Worm (Caenorhabditis elegans): Measurements from ENCODE around the gene C46E10.3.

C46E10.3 gene

DNA sequence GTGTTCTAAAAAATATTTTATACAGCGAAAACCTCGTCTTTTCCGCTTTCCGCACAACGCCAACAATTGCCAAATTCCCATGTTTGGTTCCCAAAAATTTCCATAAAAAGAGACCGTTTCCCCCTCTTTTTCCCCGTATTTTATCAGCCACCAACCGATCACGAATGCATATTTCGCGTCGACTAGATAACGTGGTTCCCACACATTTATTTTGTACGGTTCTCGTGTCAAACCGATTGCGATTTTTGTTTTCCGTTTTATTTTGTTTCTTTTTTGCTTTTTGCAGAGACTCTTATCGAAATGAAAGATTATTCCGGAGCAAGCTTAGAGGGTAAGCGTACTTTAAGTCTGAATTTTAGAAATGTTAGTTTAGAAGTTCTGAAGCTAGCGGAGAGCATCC is at the start of gene C46E10.3:
Gene C46E10.3 (plus strand): TSS at position 301 of the 400 bp plus-strand sequence.
- TF ChIP-seq zip-8 (tag; optimal IDR thresholded peaks at IDR 0.05): no peak
- TF ChIP-seq drap-1 (GFP tag; optimal IDR thresholded peaks at IDR 0.05): no peak
- TF ChIP-seq ceh-39 (tag; optimal IDR thresholded peaks at IDR 0.05): no peak
- TF ChIP-seq sptf-1 (tag; optimal IDR thresholded peaks at IDR 0.05): no peak
- TF ChIP-seq pha-4 (tag; optimal IDR thresholded peaks at IDR 0.05): no peak
- TF ChIP-seq mls-2 (tag; optimal IDR thresholded peaks at IDR 0.05): no peak
- TF ChIP-seq nhr-237 (tag; optimal IDR thresholded peaks at IDR 0.05): no peak
- no peak for TF ChIP-seq ham-2 (GFP tag; optimal IDR thresholded peaks at IDR 0.05)
- TF ChIP-seq nhr-12 (tag; optimal IDR thresholded peaks at IDR 0.05): no peak

- TF ChIP-seq ceh-43 (GFP tag; optimal IDR thresholded peaks at IDR 0.05) (no peak), nhr-2 (tag; optimal IDR thresholded peaks at IDR 0.05) (no peak)
These were observed 47.6 kb upstream of the C46E10.3 start, which contains the start of gene sea-1 for ce11 chrII:3673493-3673892. Gene sea-1, minus strand, starts transcription at chrII:3673593.

DNA sequence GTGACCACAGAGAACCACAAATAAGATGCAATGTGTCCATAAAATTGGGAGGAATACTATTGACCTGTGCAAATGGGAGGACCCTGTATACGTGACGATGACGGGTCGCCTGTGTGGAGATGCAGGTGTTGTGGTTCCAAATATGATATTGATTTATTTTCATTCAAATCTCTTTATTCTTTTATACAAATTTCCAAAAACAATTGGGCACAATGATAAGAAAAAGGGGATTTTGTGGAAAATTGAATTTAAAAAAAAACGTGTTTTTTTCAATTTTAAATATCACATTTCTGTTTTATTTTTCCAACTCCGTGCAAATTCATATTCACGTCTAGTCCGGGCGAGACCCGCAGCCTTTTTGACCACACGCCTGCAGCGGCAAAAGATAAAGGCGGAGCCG is 45.9 kb upstream of the C46E10.3 start, which contains the start of gene F19B10.2:
Gene F19B10.2 (plus strand): TSS at position 301 of the 400 bp plus-strand sequence.
- no peak for TF ChIP-seq sem-2 (GFP tag; optimal IDR thresholded peaks at IDR 0.05)
- no peak for TF ChIP-seq flh-1 (GFP tag; optimal IDR thresholded peaks at IDR 0.05)
- TF ChIP-seq mep-1 (tag; optimal IDR thresholded peaks at IDR 0.05): no peak
- no peak for TF ChIP-seq pha-4 (tag; optimal IDR thresholded peaks at IDR 0.05)
- no peak for TF ChIP-seq nhr-28 (tag; optimal IDR thresholded peaks at IDR 0.05)
- TF ChIP-seq unc-39 (tag; optimal IDR thresholded peaks at IDR 0.05): no peak
- TF ChIP-seq drap-1 (GFP tag; optimal IDR thresholded peaks at IDR 0.05): no peak
- no peak for TF ChIP-seq elt-1 (tag; optimal IDR thresholded peaks at IDR 0.05; ENCODE audit: borderline replicate concordance, insufficient read depth)
- TF ChIP-seq nhr-237 (tag; optimal IDR thresholded peaks at IDR 0.05): no peak
- no peak for TF ChIP-seq lsy-2 (tag; optimal IDR thresholded peaks at IDR 0.05)
- TF ChIP-seq nhr-76 (tag; optimal IDR thresholded peaks at IDR 0.05): no peak
- TF ChIP-seq M03D4.4 (tag; optimal IDR thresholded peaks at IDR 0.05): no peak
- no peak for TF ChIP-seq nhr-12 (tag; optimal IDR thresholded peaks at IDR 0.05)
- no peak for TF ChIP-seq ceh-43 (GFP tag; optimal IDR thresholded peaks at IDR 0.05)
- TF ChIP-seq snpc-4 (tag; optimal IDR thresholded peaks at IDR 0.05): no peak
- TF ChIP-seq nhr-2 (tag; optimal IDR thresholded peaks at IDR 0.05): no peak
- TF ChIP-seq lin-13 (tag; optimal IDR thresholded peaks at IDR 0.05): no peak
- TF ChIP-seq zip-8 (tag; optimal IDR thresholded peaks at IDR 0.05): no peak

ce11 chrII:3678978-3679377 is 42.1 kb upstream of the C46E10.3 start:
- TF ChIP-seq flh-1 (GFP tag; optimal IDR thresholded peaks at IDR 0.05): no peak
- TF ChIP-seq mep-1 (tag; optimal IDR thresholded peaks at IDR 0.05): no peak
- no peak for TF ChIP-seq snpc-4 (tag; optimal IDR thresholded peaks at IDR 0.05)

ce11 chrII:3680366-3680765 is 40.8 kb upstream of the C46E10.3 start:
- TF ChIP-seq sptf-1 (tag; optimal IDR thresholded peaks at IDR 0.05): no peak
- TF ChIP-seq lsy-2 (tag; optimal IDR thresholded peaks at IDR 0.05): no peak
- TF ChIP-seq nhr-28 (tag; optimal IDR thresholded peaks at IDR 0.05): no peak
- TF ChIP-seq unc-39 (tag; optimal IDR thresholded peaks at IDR 0.05): no peak
- TF ChIP-seq drap-1 (GFP tag; optimal IDR thresholded peaks at IDR 0.05): no peak
- no peak for TF ChIP-seq pha-4 (tag; optimal IDR thresholded peaks at IDR 0.05)
- TF ChIP-seq ces-1 (GFP tag; optimal IDR thresholded peaks at IDR 0.05): no peak
- no peak for TF ChIP-seq sem-2 (GFP tag; optimal IDR thresholded peaks at IDR 0.05)
- TF ChIP-seq ham-2 (GFP tag; optimal IDR thresholded peaks at IDR 0.05): no peak
- TF ChIP-seq elt-1 (tag; optimal IDR thresholded peaks at IDR 0.05; ENCODE audit: borderline replicate concordance, insufficient read depth): no peak
- TF ChIP-seq cnd-1 (tag; optimal IDR thresholded peaks at IDR 0.05): no peak
- TF ChIP-seq elt-3 (tag; optimal IDR thresholded peaks at IDR 0.05): no peak
- no peak for TF ChIP-seq ztf-11 (tag; optimal IDR thresholded peaks at IDR 0.05)
- TF ChIP-seq ceh-43 (GFP tag; optimal IDR thresholded peaks at IDR 0.05): no peak
- no peak for TF ChIP-seq nhr-76 (tag; optimal IDR thresholded peaks at IDR 0.05)
- no peak for TF ChIP-seq nhr-2 (tag; optimal IDR thresholded peaks at IDR 0.05)
- no peak for TF ChIP-seq lin-32 (GFP tag; optimal IDR thresholded peaks at IDR 0.05)
- no peak for TF ChIP-seq ceh-83 (GFP tag; optimal IDR thresholded peaks at IDR 0.05)
- TF ChIP-seq unc-62 (GFP tag; optimal IDR thresholded peaks at IDR 0.05): no peak
